Fruit fly (Drosophila melanogaster) whole organism, prepupa: ENCODE data around the gene Mon1.

Experiments used
- CG11294 ChIP-seq: fragments of 200-800 bp; sonication (Bioruptor generic); IDR thresholded peaks from 2 replicates; pipeline ENCODE4 v1.3.6; 2022; ENCODE audit warnings: missing biosample characterization, missing genetic modification characterization
- CG11762 ChIP-seq: fragments of 200-800 bp; sonication (Bioruptor generic); optimal IDR thresholded peaks from 3 replicates; lab custom pipeline; 2016; ENCODE audit warnings: missing biosample characterization, missing genetic modification characterization; ENCODE audit not compliant: insufficient read depth
- CG15336 ChIP-seq: fragments of 200-800 bp; sonication (Bioruptor generic); IDR thresholded peaks from 2 replicates; pipeline ENCODE4 v1.3.6; 2022; ENCODE audit warnings: missing biosample characterization, missing genetic modification characterization
- CG1621 ChIP-seq: fragments of 200-800 bp; sonication (Bioruptor generic); optimal IDR thresholded peaks from 3 replicates; lab custom pipeline; 2018; ENCODE audit warnings: missing biosample characterization, mild to moderate bottlenecking, missing genetic modification characterization
- CG3032 ChIP-seq: fragments of 200-800 bp; optimal IDR thresholded peaks from 2 replicates; lab custom pipeline; 2019; ENCODE audit warnings: missing biosample characterization, mild to moderate bottlenecking, missing genetic modification characterization, moderate library complexity
- CG34406 ChIP-seq: fragments of 200-800 bp; sonication (Bioruptor generic); optimal IDR thresholded peaks from 3 replicates; lab custom pipeline; 2016; ENCODE audit warnings: missing biosample characterization, missing genetic modification characterization
- CG3919 ChIP-seq: fragments of 200-800 bp; sonication (Bioruptor generic); optimal IDR thresholded peaks from 3 replicates; lab custom pipeline; 2016; ENCODE audit warnings: missing biosample characterization, missing genetic modification characterization
- CG6163 ChIP-seq: fragments of 200-800 bp; sonication (Bioruptor generic); IDR thresholded peaks from 3 replicates; pipeline ENCODE4 v1.3.6; 2022; ENCODE audit warnings: missing biosample characterization, missing genetic modification characterization
- CG6276 ChIP-seq: fragments of 200-800 bp; sonication (Bioruptor generic); optimal IDR thresholded peaks from 2 replicates; lab custom pipeline; 2017; ENCODE audit warnings: missing biosample characterization, mild to moderate bottlenecking, missing genetic modification characterization
- CG6808 ChIP-seq: fragments of 200-800 bp; sonication (Bioruptor generic); optimal IDR thresholded peaks from 3 replicates; lab custom pipeline; 2017; ENCODE audit warnings: missing biosample characterization, missing genetic modification characterization, mild to moderate bottlenecking, moderate library complexity, missing genetic modification reagents
- CG6854 ChIP-seq: fragments of 200-800 bp; sonication (Bioruptor generic); optimal IDR thresholded peaks from 2 replicates; lab custom pipeline; 2017; ENCODE audit warnings: missing biosample characterization, mild to moderate bottlenecking, missing genetic modification characterization
- CG8119 ChIP-seq: fragments of 200-800 bp; sonication (Bioruptor generic); IDR thresholded peaks from 3 replicates; pipeline ENCODE4 v1.3.6; 2022; ENCODE audit warnings: missing biosample characterization, missing genetic modification characterization
- CG8319 ChIP-seq: fragments of 200-800 bp; sonication (Bioruptor generic); optimal IDR thresholded peaks from 3 replicates; lab custom pipeline; 2016; ENCODE audit warnings: missing biosample characterization, missing genetic modification characterization
- CG8632 ChIP-seq: fragments of 200-800 bp; sonication (Bioruptor generic); optimal IDR thresholded peaks from 3 replicates; lab custom pipeline; 2016; ENCODE audit warnings: missing biosample characterization, missing genetic modification characterization
- CG9139 ChIP-seq: fragments of 200-800 bp; sonication (Bioruptor generic); optimal IDR thresholded peaks from 3 replicates; lab custom pipeline; 2017; ENCODE audit warnings: missing biosample characterization, mild to moderate bottlenecking, missing genetic modification characterization
- Eip75B ChIP-seq: fragments of 200-800 bp; sonication (Bioruptor generic); optimal IDR thresholded peaks from 3 replicates; lab custom pipeline; 2016; ENCODE audit warnings: missing biosample characterization, missing genetic modification characterization
- Eip93F ChIP-seq: fragments of 200-800 bp; sonication (Bioruptor generic); optimal IDR thresholded peaks from 2 replicates; lab custom pipeline; 2016; ENCODE audit warnings: missing biosample characterization, mild to moderate bottlenecking, missing genetic modification characterization
- Ets96B ChIP-seq: fragments of 200-800 bp; optimal IDR thresholded peaks from 2 replicates; lab custom pipeline; 2019; ENCODE audit warnings: missing biosample characterization, mild to moderate bottlenecking, missing genetic modification characterization, moderate library complexity
- Gug ChIP-seq: fragments of 200-800 bp; sonication (Bioruptor generic); IDR thresholded peaks from 2 replicates; pipeline ENCODE4 v1.3.6; 2022; ENCODE audit warnings: missing biosample characterization, missing genetic modification characterization
- Hr38 ChIP-seq: sonication (Bioruptor generic); optimal IDR thresholded peaks from 2 replicates; lab custom pipeline; 2016; ENCODE audit warnings: missing biosample characterization, missing genetic modification characterization
- Hr39 ChIP-seq: fragments of 200-800 bp; sonication (Bioruptor generic); optimal IDR thresholded peaks from 2 replicates; lab custom pipeline; 2016; ENCODE audit warnings: missing biosample characterization, missing genetic modification characterization
- Hr4 ChIP-seq: fragments of 200-800 bp; sonication (Bioruptor generic); optimal IDR thresholded peaks from 3 replicates; lab custom pipeline; 2016; ENCODE audit warnings: missing biosample characterization, missing genetic modification characterization
- Lpt ChIP-seq: fragments of 200-800 bp; sonication (Bioruptor generic); optimal IDR thresholded peaks from 3 replicates; lab custom pipeline; 2016; ENCODE audit warnings: missing biosample characterization, missing genetic modification characterization
- Met ChIP-seq: fragments of 200-800 bp; sonication (Bioruptor generic); optimal IDR thresholded peaks from 3 replicates; lab custom pipeline; 2016; ENCODE audit warnings: missing biosample characterization, missing genetic modification characterization
- Smox ChIP-seq: fragments of 200-800 bp; sonication (Bioruptor generic); optimal IDR thresholded peaks from 3 replicates; lab custom pipeline; 2016; ENCODE audit warnings: missing biosample characterization, missing genetic modification characterization
- Sox102F ChIP-seq: fragments of 200-800 bp; sonication (Bioruptor generic); optimal IDR thresholded peaks from 2 replicates; lab custom pipeline; 2016; ENCODE audit warnings: missing biosample characterization, mild to moderate bottlenecking, missing genetic modification characterization
- Sox15 ChIP-seq: fragments of 200-800 bp; sonication (Bioruptor generic); optimal IDR thresholded peaks from 3 replicates; lab custom pipeline; 2016; ENCODE audit warnings: missing biosample characterization, missing genetic modification characterization
- achi ChIP-seq: fragments of 200-800 bp; sonication (Bioruptor generic); optimal IDR thresholded peaks from 3 replicates; lab custom pipeline; 2016; ENCODE audit warnings: missing biosample characterization, missing genetic modification characterization
- acj6 ChIP-seq: fragments of 200-800 bp; sonication (Bioruptor generic); optimal IDR thresholded peaks from 3 replicates; lab custom pipeline; 2016; ENCODE audit warnings: missing biosample characterization, missing genetic modification characterization
- dsx ChIP-seq: fragments of 200-800 bp; optimal IDR thresholded peaks from 3 replicates; lab custom pipeline; 2019; ENCODE audit warnings: missing biosample characterization, mild to moderate bottlenecking, missing genetic modification characterization, moderate library complexity; ENCODE audit not compliant: poor library complexity, severe bottlenecking
- eg ChIP-seq: fragments of 200-800 bp; sonication (Bioruptor generic); IDR thresholded peaks from 3 replicates; pipeline ENCODE4 v1.3.6; 2022; ENCODE audit warnings: missing biosample characterization, missing genetic modification characterization
- esn ChIP-seq: fragments of 200-800 bp; sonication (Bioruptor generic); optimal IDR thresholded peaks from 2 replicates; lab custom pipeline; 2016; ENCODE audit warnings: missing biosample characterization, mild to moderate bottlenecking, missing genetic modification characterization, moderate library complexity
- fd59A ChIP-seq: fragments of 200-800 bp; sonication (Bioruptor generic); optimal IDR thresholded peaks from 2 replicates; lab custom pipeline; 2017; ENCODE audit warnings: missing biosample characterization, mild to moderate bottlenecking, missing genetic modification characterization, missing genetic modification reagents
- fd85E ChIP-seq: fragments of 200-800 bp; sonication (Bioruptor generic); optimal IDR thresholded peaks from 3 replicates; lab custom pipeline; 2016; ENCODE audit warnings: missing biosample characterization, missing genetic modification characterization
- fkh ChIP-seq: fragments of 200-800 bp; sonication (Bioruptor generic); optimal IDR thresholded peaks from 3 replicates; lab custom pipeline; 2017; ENCODE audit warnings: missing biosample characterization, mild to moderate bottlenecking, missing genetic modification characterization, moderate library complexity
- net ChIP-seq: fragments of 200-800 bp; sonication (Bioruptor generic); optimal IDR thresholded peaks from 3 replicates; lab custom pipeline; 2016; ENCODE audit warnings: missing biosample characterization, missing genetic modification characterization
- pdm3 ChIP-seq: fragments of 200-800 bp; sonication (Bioruptor generic); optimal IDR thresholded peaks from 3 replicates; lab custom pipeline; 2016; ENCODE audit warnings: missing biosample characterization, missing genetic modification characterization
- salr ChIP-seq, 2 experiments: fragments of 200-800 bp; sonication (Bioruptor generic); optimal IDR thresholded peaks; 3 replicates each; lab custom pipeline; 2016 to 2018; ENCODE audit warnings: missing biosample characterization in 2 of 2, missing genetic modification characterization in 2 of 2, mild to moderate bottlenecking in 1 of 2
- spab ChIP-seq: fragments of 200-800 bp; sonication (Bioruptor generic); optimal IDR thresholded peaks from 2 replicates; lab custom pipeline; 2017; ENCODE audit warnings: missing biosample characterization, mild to moderate bottlenecking, missing genetic modification characterization, missing genetic modification reagents
- ss ChIP-seq, 2 experiments: fragments of 200-800 bp; sonication (Bioruptor generic); optimal IDR thresholded peaks; 2 replicates in 1 of 2; 3 replicates in 1 of 2; lab custom pipeline; 2017 to 2018; ENCODE audit warnings: mild to moderate bottlenecking in 2 of 2, missing biosample characterization in 2 of 2, missing genetic modification characterization in 2 of 2, moderate library complexity in 1 of 2
- svp ChIP-seq: fragments of 200-800 bp; sonication (Bioruptor generic); peaks from one replicate; lab custom pipeline; 2016; ENCODE audit warnings: missing biosample characterization, missing genetic modification characterization
- topi ChIP-seq: fragments of 200-800 bp; sonication (Bioruptor generic); optimal IDR thresholded peaks from 3 replicates; lab custom pipeline; 2016; ENCODE audit warnings: missing biosample characterization, missing genetic modification characterization
- vri ChIP-seq: fragments of 200-800 bp; sonication (Bioruptor generic); optimal IDR thresholded peaks from 3 replicates; lab custom pipeline; 2016; ENCODE audit warnings: missing biosample characterization, mild to moderate bottlenecking, missing genetic modification characterization

Gene Mon1

DNA sequence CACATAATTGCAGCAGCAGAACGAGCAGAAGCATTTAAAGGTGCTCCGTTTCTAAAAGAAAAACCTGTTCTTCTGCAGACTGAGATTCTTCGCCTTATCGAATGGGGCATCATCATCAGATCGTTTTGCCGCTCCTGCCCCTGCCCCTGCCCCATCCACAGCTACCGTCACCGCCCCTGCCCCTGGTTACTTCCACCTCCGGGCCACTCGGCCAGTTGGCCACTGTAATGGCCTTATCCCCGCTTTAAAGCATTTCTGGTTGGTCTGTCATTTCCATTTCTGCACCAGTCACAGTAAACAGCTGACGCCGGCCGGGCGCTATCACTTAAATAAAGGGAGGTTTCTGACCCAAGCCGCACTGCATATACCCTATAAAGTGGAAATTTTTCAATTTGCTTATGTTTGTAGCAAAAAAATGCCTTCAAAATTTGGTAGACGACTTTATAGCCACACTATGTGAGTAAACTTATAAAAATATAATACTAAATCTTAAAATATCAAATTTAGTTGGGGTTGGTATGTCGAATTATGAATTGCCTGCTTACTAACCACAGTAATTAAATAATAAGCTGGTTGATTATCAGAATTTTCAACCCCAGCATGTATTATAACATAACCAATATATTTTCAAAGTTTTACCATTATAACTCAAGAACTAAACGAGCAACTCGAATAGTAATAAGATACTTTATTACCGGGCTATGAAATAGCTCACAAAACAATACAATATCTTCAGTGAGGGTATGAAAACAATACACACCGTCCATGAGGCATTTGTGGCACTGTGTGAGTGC is 39.5 kb upstream of the Mon1 start (continued):
- no peak for TF ChIP-seq Gug (GFP tag; lab: Robert Waterston, UW)
- TF ChIP-seq CG34406 (GFP tag; lab: Kevin White, UChicago): peak; percentile 57
- TF ChIP-seq acj6: peak; percentile 62
- TF ChIP-seq CG6276 (GFP tag; lab: Kevin White, UChicago): peak; percentile 67
- peak; percentile 11 for TF ChIP-seq CG9139 (GFP tag; lab: Kevin White, UChicago)
- TF ChIP-seq spab: peak; percentile 62
- peak; percentile 77 for TF ChIP-seq CG6808 (GFP tag; lab: Kevin White, UChicago)
- peak; percentile 39 to 63 for TF ChIP-seq ss (GFP tag; optimal IDR thresholded peaks at IDR 0.05; lab: Kevin White, UChicago)
- peak; percentile 63 for TF ChIP-seq achi (GFP tag; lab: Kevin White, UChicago)
- peak; percentile 69 for TF ChIP-seq fd59A (GFP tag; lab: Kevin White, UChicago)
- peak; percentile 46 for TF ChIP-seq CG11762 (GFP tag; lab: Kevin White, UChicago)
- TF ChIP-seq Hr39: peak; percentile 59
- TF ChIP-seq topi (GFP tag; lab: Kevin White, UChicago): peak; percentile 61
- TF ChIP-seq salr (GFP tag; optimal IDR thresholded peaks at IDR 0.05; lab: Kevin White, UChicago): peak in 1 of 2 experiments; percentile 83
- TF ChIP-seq Sox15 (GFP tag; lab: Kevin White, UChicago): peak; percentile 32
- TF ChIP-seq CG3919 (GFP tag; lab: Kevin White, UChicago): peak; percentile 61

DNA sequence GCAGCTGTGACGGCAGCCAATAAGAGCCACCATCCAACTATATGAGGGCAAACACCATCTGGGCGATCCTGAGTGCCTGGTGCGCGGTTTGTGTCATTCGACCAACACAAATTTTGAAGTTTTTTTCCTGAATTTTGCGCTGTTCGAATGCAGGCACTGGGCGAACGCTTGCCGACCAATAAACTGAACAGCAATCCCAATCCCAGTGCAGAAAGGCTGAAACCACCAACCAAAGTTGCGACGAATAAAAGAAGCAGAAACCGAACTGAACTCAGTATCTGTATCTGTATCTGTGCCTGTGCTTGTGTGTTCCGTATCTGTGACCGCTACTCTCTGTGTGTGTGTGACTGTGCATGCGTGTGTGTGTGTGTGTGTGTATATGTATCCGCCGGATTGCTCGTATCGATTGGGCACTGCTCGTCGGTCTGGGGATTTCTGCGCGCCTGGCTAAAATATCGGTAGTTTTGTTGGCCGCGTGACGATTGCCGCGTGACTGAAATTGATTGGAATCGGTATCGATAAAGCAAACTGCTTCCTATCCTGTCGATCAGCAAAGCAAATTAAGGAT is 38.9 kb upstream of the Mon1 start:
- TF ChIP-seq esn (GFP tag; lab: Kevin White, UChicago) (no peak), CG3919 (GFP tag; lab: Kevin White, UChicago) (no peak), CG3032 (tag; lab: Kevin White, UChicago) (no peak), CG6163 (GFP tag; lab: Robert Waterston, UW) (peak; percentile 43; the same call in 2 of the 3 replicates), Eip75B (GFP tag; lab: Kevin White, UChicago) (no peak), fkh (GFP tag; lab: Kevin White, UChicago) (no peak), Ets96B (tag; lab: Kevin White, UChicago) (no peak), Hr39 (no peak), Smox (GFP tag; lab: Kevin White, UChicago) (no peak), eg (GFP tag; lab: Robert Waterston, UW) (no peak), CG8632 (GFP tag; lab: Kevin White, UChicago) (no peak), CG11762 (GFP tag; lab: Kevin White, UChicago) (no peak), Eip93F (GFP tag; lab: Kevin White, UChicago) (peak; percentile 89), Sox15 (GFP tag; lab: Kevin White, UChicago) (no peak), fd85E (GFP tag; lab: Kevin White, UChicago) (no peak), topi (GFP tag; lab: Kevin White, UChicago) (no peak), vri (GFP tag; lab: Kevin White, UChicago) (no peak), CG8119 (GFP tag; lab: Robert Waterston, UW) (peak; percentile 35; the same call in 1 of the 3 replicates), CG9139 (GFP tag; lab: Kevin White, UChicago) (no peak), pdm3 (GFP tag; lab: Kevin White, UChicago) (no peak), dsx (no peak), svp (peak; percentile 94), Hr38 (GFP tag; lab: Kevin White, UChicago) (no peak), net (GFP tag; lab: Kevin White, UChicago) (no peak), Gug (GFP tag; lab: Robert Waterston, UW) (0 out of 2 replicates have a peak, but pooled peaks have one; percentile 17), Hr4 (GFP tag; lab: Kevin White, UChicago) (no peak), CG11294 (GFP tag; lab: Robert Waterston, UW) (0 out of 2 replicates have a peak, but pooled peaks have one; percentile 10), Sox102F (GFP tag; lab: Kevin White, UChicago) (no peak), CG15336 (GFP tag; lab: Robert Waterston, UW) (peak; percentile 52; the same call in 1 of the 2 replicates), Met (GFP tag; lab: Kevin White, UChicago) (no peak), Lpt (peak; percentile 58), ss (GFP tag; optimal IDR thresholded peaks at IDR 0.05; lab: Kevin White, UChicago) (peak in 1 of 2 experiments; percentile 27), CG6854 (GFP tag; lab: Kevin White, UChicago) (peak; percentile 38), CG1621 (tag; lab: Kevin White, UChicago) (peak; percentile 99), CG8319 (GFP tag; lab: Kevin White, UChicago) (no peak)
